Worm (Caenorhabditis elegans) whole organism, mixed stage, embryonic: ENCODE measurements around the gene msp-79.

Source experiments
- ces-1 ChIP-seq: fragments of 150-350 bp; optimal IDR thresholded peaks from 2 replicates; lab custom pipeline; 2014; ENCODE audit warnings: missing biosample characterization, missing genetic modification reagents, missing genetic modification characterization
- elt-3 ChIP-seq: fragments of 150-350 bp; optimal IDR thresholded peaks from 2 replicates; lab custom pipeline; 2014; ENCODE audit warnings: missing biosample characterization, missing genetic modification characterization
- hlh-1 ChIP-seq: fragments of 150-350 bp; optimal IDR thresholded peaks from 2 replicates; lab custom pipeline; 2014; ENCODE audit warnings: missing biosample characterization, missing genetic modification reagents, missing genetic modification characterization
- lin-13 ChIP-seq: fragments of 150-350 bp; optimal IDR thresholded peaks from 2 replicates; lab custom pipeline; 2014; ENCODE audit warnings: missing biosample characterization, missing genetic modification characterization
- mab-5 ChIP-seq: fragments of 150-350 bp; optimal IDR thresholded peaks from 2 replicates; lab custom pipeline; 2014; ENCODE audit warnings: missing biosample characterization, missing genetic modification characterization
- nhr-12 ChIP-seq: fragments of 150-350 bp; optimal IDR thresholded peaks from 2 replicates; lab custom pipeline; 2014; ENCODE audit warnings: missing biosample characterization, missing genetic modification characterization
- nhr-2 ChIP-seq: fragments of 150-350 bp; optimal IDR thresholded peaks from 2 replicates; lab custom pipeline; 2014; ENCODE audit warnings: missing biosample characterization, missing genetic modification characterization
- nhr-76 ChIP-seq: sonication (generic microtip); optimal IDR thresholded peaks from 2 replicates; lab custom pipeline; 2017; ENCODE audit warnings: missing biosample characterization, missing genetic modification characterization
- pha-4 ChIP-seq: fragments of 150-350 bp; optimal IDR thresholded peaks from 2 replicates; lab custom pipeline; 2018; ENCODE audit warnings: missing biosample characterization, missing genetic modification reagents, missing genetic modification characterization
- sptf-1 ChIP-seq: sonication (generic microtip); optimal IDR thresholded peaks from 2 replicates; lab custom pipeline; 2017; ENCODE audit warnings: mild to moderate bottlenecking, missing genetic modification characterization, moderate library complexity, missing compliant biosample characterization
- unc-39 ChIP-seq: fragments of 150-350 bp; optimal IDR thresholded peaks from 2 replicates; lab custom pipeline; 2014; ENCODE audit warnings: missing biosample characterization, missing genetic modification characterization
- unc-62 ChIP-seq: fragments of 150-350 bp; optimal IDR thresholded peaks from 2 replicates; lab custom pipeline; 2014; ENCODE audit warnings: missing biosample characterization, missing genetic modification reagents, missing genetic modification characterization
- zip-8 ChIP-seq: fragments of 150-350 bp; optimal IDR thresholded peaks from 2 replicates; lab custom pipeline; 2014; ENCODE audit warnings: missing biosample characterization, missing genetic modification characterization

DNA sequence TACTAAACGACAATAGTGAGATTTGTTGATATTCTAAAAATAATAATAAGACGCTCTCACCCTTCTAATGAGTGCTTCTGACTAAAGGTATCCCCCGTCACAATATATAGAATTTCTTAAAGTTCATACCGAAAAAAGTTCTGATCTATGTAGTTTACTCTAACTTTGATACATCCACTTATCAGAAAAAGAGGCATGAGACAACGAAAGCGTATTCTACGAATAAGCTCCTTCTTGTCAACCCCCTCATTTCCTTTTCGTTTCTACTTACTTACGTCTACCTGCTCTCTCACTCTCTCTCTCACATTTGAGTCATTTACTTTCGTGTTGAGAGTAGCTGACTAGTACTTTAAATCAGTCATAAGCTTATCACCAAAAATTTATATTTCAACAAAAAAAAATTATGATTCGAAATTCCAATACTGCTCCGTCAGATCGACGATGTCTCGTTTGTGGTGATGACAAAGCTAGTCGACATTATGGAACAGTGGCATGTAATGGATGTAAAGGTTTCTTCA lies 41.4 kb downstream of the msp-79 start:
- TF ChIP-seq ces-1 (no peak), hlh-1 (tag; lab: Kevin White, UChicago) (no peak), pha-4 (tag; lab: Kevin White, UChicago) (no peak), unc-62 (GFP tag; lab: Kevin White, UChicago) (no peak), unc-39 (no peak), nhr-12 (tag; lab: Kevin White, UChicago) (no peak), nhr-76 (tag; lab: Kevin White, UChicago) (no peak), zip-8 (tag; lab: Kevin White, UChicago) (no peak), lin-13 (tag; lab: Kevin White, UChicago) (no peak), nhr-2 (tag; lab: Kevin White, UChicago) (no peak), elt-3 (tag; lab: Kevin White, UChicago) (no peak), sptf-1 (tag; lab: Kevin White, UChicago) (no peak), mab-5 (tag; lab: Kevin White, UChicago) (no peak)
